Fruit fly (Drosophila melanogaster) whole organism, adult: ENCODE measurements around the gene Blm.

ENCODE experiments used
- CG11617 ChIP-seq: fragments of 200-800 bp; sonication (Bioruptor generic); optimal IDR thresholded peaks from 2 replicates; lab custom pipeline; 2017; ENCODE audit warnings: mild to moderate bottlenecking, missing biosample characterization, missing genetic modification reagents, missing genetic modification characterization
- CG12768 ChIP-seq: fragments of 200-800 bp; sonication (Bioruptor generic); optimal IDR thresholded peaks from 2 replicates; lab custom pipeline; 2017; ENCODE audit warnings: missing biosample characterization, missing genetic modification characterization, mild to moderate bottlenecking, moderate library complexity, missing genetic modification reagents
- CG14711 ChIP-seq: fragments of 200-800 bp; sonication (Bioruptor generic); optimal IDR thresholded peaks from 2 replicates; lab custom pipeline; 2018; ENCODE audit warnings: missing biosample characterization, mild to moderate bottlenecking, missing genetic modification characterization, moderate library complexity
- CG1620 ChIP-seq: fragments of 200-800 bp; sonication (Bioruptor generic); optimal IDR thresholded peaks from 2 replicates; lab custom pipeline; 2016; ENCODE audit warnings: missing biosample characterization, missing genetic modification characterization
- CG33017 ChIP-seq: fragments of 200-800 bp; sonication (Bioruptor generic); optimal IDR thresholded peaks from 2 replicates; lab custom pipeline; 2018; ENCODE audit warnings: missing biosample characterization, mild to moderate bottlenecking, missing genetic modification characterization, moderate library complexity
- CG5204 ChIP-seq: fragments of 200-800 bp; sonication (Bioruptor generic); optimal IDR thresholded peaks from 2 replicates; lab custom pipeline; 2016; ENCODE audit warnings: missing biosample characterization, missing genetic modification characterization
- CG7045 ChIP-seq: fragments of 200-800 bp; sonication (Bioruptor generic); optimal IDR thresholded peaks from 2 replicates; lab custom pipeline; 2017; ENCODE audit warnings: missing biosample characterization, mild to moderate bottlenecking, missing genetic modification characterization
- CG7101 ChIP-seq: fragments of 200-800 bp; sonication (Bioruptor generic); optimal IDR thresholded peaks from 2 replicates; lab custom pipeline; 2018; ENCODE audit warnings: missing biosample characterization, mild to moderate bottlenecking, missing genetic modification characterization, moderate library complexity
- Clk ChIP-seq: fragments of 200-800 bp; sonication (Bioruptor generic); optimal IDR thresholded peaks from 2 replicates; lab custom pipeline; 2017; ENCODE audit warnings: missing biosample characterization, missing genetic modification characterization
- Crg-1 ChIP-seq: fragments of 200-800 bp; sonication (Bioruptor generic); optimal IDR thresholded peaks from 2 replicates; lab custom pipeline; 2016; ENCODE audit warnings: missing biosample characterization, missing genetic modification characterization
- Hr96 ChIP-seq: fragments of 200-800 bp; sonication (Bioruptor generic); optimal IDR thresholded peaks from 2 replicates; lab custom pipeline; 2016; ENCODE audit warnings: missing biosample characterization, missing genetic modification characterization
- Mnt ChIP-seq: fragments of 200-800 bp; sonication (Bioruptor generic); optimal IDR thresholded peaks from 2 replicates; lab custom pipeline; 2016; ENCODE audit warnings: missing biosample characterization, mild to moderate bottlenecking, missing genetic modification characterization
- bab1 ChIP-seq: fragments of 200-800 bp; sonication (Bioruptor generic); optimal IDR thresholded peaks from 3 replicates; lab custom pipeline; 2019; ENCODE audit warnings: missing biosample characterization, mild to moderate bottlenecking, missing genetic modification characterization, moderate library complexity
- cic ChIP-seq: fragments of 200-800 bp; sonication (Bioruptor generic); optimal IDR thresholded peaks from 2 replicates; lab custom pipeline; 2017; ENCODE audit warnings: missing biosample characterization, mild to moderate bottlenecking, missing genetic modification characterization, moderate library complexity
- cnc ChIP-seq, 2 experiments: fragments of >200 bp; optimal IDR thresholded peaks; 2 replicates each; lab custom pipeline; 2017
- kay ChIP-seq: fragments of 200-800 bp; sonication (Bioruptor generic); peaks from one replicate; lab custom pipeline; 2016; ENCODE audit warnings: missing biosample characterization, missing genetic modification characterization, borderline replicate concordance
- ovo ChIP-seq: fragments of 200-800 bp; sonication (Bioruptor generic); optimal IDR thresholded peaks from 2 replicates; lab custom pipeline; 2016; ENCODE audit warnings: missing biosample characterization, missing genetic modification characterization
- pad ChIP-seq: fragments of 200-800 bp; sonication (Bioruptor generic); optimal IDR thresholded peaks from 3 replicates; lab custom pipeline; 2017; ENCODE audit warnings: missing biosample characterization, missing genetic modification characterization, mild to moderate bottlenecking, moderate library complexity, missing genetic modification reagents
- tj ChIP-seq: fragments of 200-800 bp; sonication (Bioruptor generic); optimal IDR thresholded peaks from 3 replicates; lab custom pipeline; 2017; ENCODE audit warnings: missing biosample characterization, mild to moderate bottlenecking, missing genetic modification characterization, moderate library complexity
- toe ChIP-seq: fragments of 200-800 bp; sonication (Bioruptor generic); optimal IDR thresholded peaks from 2 replicates; lab custom pipeline; 2016; ENCODE audit warnings: missing biosample characterization, missing genetic modification characterization

The Blm gene

DNA sequence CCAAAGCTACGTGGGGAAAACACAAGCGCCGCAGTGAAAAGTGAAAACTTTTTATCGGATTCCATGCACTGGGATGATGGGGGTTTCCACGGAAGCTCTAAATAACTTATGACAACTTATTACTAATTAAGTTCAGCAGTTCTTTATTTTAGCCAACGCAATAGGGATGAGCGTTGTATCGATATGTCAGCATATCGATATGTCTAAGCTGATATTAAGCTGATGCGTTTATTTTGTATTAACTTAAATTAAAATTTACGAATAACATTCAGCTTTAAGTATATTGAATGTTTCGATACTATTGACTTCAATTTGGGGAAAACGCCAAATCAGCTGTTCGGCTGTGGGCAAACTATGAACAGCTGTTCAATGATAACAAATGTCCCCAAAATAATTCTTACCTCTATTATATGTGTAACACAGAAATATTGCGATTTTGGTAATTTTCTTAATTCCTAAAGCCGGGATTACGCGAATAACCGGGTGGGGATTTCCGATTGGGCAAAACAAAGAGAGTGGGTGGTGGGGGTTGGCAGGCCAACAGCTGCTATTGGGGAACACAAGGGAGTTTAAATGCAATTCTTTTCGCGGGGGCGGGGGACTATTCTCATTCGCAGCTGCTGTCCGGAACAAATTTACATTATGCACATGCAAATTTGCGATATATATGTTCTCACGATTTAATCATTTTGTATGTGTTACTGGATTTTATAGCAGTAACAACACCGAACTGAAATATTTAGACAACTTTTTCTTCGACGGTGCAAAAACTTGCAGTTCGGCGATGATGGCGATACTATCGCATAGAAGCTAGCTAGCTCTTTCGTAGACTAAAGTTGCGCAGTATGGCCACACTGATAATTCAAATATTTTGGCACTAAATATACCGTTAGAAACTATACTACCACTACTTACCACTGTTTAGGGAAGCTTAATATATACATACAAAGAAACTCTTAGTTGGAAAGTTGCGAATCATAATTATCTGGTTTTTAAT lies 8.0 kb upstream of the Blm start, which contains the start of gene CG6923:
Gene CG6923 (minus strand): TSS at position 733 of the 997 bp plus-strand sequence.
- TF ChIP-seq cic = no peak
- TF ChIP-seq CG14711 (tag; lab: Kevin White, UChicago) = no peak
- TF ChIP-seq tj (GFP tag; lab: Kevin White, UChicago) = peak; percentile 45
- no peak for TF ChIP-seq Crg-1
- TF ChIP-seq kay (GFP tag; lab: Kevin White, UChicago) = peak; percentile 29
- peak; percentile 38 for TF ChIP-seq Mnt
- TF ChIP-seq Clk (GFP tag; lab: Kevin White, UChicago) = no peak
- no peak for TF ChIP-seq CG33017 (tag; lab: Kevin White, UChicago)
- TF ChIP-seq CG12768 (GFP tag; lab: Kevin White, UChicago) = peak; percentile 24
- TF ChIP-seq CG5204 (GFP tag; lab: Kevin White, UChicago) = no peak
- no peak for TF ChIP-seq pad
- TF ChIP-seq bab1 (GFP tag; lab: Kevin White, UChicago) = no peak
- no peak for TF ChIP-seq cnc (optimal IDR thresholded peaks at IDR 0.05; lab: Kevin White, UChicago)
- TF ChIP-seq ovo (GFP tag; lab: Kevin White, UChicago) = peak; percentile 67
- no peak for TF ChIP-seq CG7101 (tag; lab: Kevin White, UChicago)
- no peak for TF ChIP-seq toe (GFP tag; lab: Kevin White, UChicago)
- peak; percentile 15 for TF ChIP-seq CG11617 (GFP tag; lab: Kevin White, UChicago)
- no peak for TF ChIP-seq Hr96
- TF ChIP-seq CG1620 (GFP tag; lab: Kevin White, UChicago) = no peak
- peak; percentile 3 for TF ChIP-seq CG7045 (GFP tag; lab: Kevin White, UChicago)

DNA sequence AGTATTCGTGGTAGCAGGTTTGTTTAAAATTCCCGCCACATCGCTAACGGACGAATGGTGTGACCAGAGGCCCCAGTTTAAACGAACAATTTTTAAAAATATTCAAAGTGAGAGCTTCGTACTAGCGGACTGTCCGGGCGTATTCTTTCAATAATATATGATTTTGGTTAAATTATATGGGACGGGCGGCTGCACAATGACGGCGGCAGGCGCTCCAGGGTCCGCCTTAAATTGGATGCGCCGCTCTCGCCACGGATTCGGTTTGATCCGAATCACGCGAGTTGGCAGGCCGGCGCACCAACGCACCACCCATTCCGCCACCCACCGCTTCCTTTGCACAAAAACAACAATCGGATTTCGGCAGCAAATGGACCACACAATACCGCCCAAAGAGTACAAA lies 6.2 kb downstream of the Blm start, which contains the start of gene CG14721:
Gene CG14721 (plus strand): TSS at position 111 of the 400 bp plus-strand sequence.
- TF ChIP-seq CG7045 (GFP tag; lab: Kevin White, UChicago) (peak; percentile 4), bab1 (GFP tag; lab: Kevin White, UChicago) (peak; percentile 61), CG14711 (tag; lab: Kevin White, UChicago) (peak; percentile 7), Hr96 (no peak), CG11617 (GFP tag; lab: Kevin White, UChicago) (peak; percentile 14), tj (GFP tag; lab: Kevin White, UChicago) (no peak), CG1620 (GFP tag; lab: Kevin White, UChicago) (peak; percentile 5), Mnt (peak; percentile 50)

DNA sequence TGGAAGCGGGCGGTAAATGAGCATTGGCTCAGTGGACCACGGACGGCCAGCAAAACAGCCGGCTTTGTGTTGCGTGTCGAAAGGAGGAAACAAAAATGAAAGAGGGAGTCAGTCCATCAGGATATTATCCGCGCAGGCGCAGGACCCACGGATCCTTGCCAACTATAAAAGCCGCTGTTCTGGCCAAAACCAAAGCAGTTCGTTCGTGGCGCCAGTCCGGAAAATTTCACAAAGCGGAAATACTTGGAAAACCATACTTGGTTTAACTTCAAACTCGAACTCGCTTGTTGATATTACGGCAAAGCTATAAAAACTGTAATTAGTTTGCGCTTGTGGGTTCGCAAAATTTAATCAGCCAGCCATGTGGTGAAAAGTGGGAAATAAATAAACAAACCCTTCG lies 20.0 kb downstream of the Blm start, which contains the start of gene CG12594:
Gene CG12594 (plus strand): TSS at position 142 of the 400 bp plus-strand sequence.
- no peak for TF ChIP-seq Mnt
- no peak for TF ChIP-seq pad
- no peak for TF ChIP-seq tj (GFP tag; lab: Kevin White, UChicago)

DNA sequence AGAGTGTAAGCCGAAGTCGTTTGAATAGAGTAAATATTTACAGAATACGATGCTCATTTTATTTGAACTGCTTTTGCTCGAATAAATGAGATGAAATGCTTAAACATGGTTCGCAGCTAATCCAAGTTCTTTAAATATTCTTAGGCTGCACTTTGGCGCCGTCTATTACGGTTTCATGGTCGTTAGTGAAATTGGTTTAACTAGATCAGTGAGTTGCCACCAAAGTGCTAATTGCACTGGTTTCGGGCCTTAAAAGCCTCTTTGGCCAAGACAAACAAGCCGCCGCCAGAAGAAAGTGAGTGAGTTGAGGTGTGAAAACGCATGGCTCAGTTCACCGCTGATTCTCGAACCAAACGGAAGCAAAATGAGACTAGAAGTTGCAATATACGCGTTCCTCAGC lies 30.2 kb downstream of the Blm start, which contains the start of gene CG14720:
Gene CG14720 (plus strand): TSS at position 301 of the 400 bp plus-strand sequence.
- TF ChIP-seq bab1 (GFP tag; lab: Kevin White, UChicago) (no peak), CG5204 (GFP tag; lab: Kevin White, UChicago) (no peak), cnc (optimal IDR thresholded peaks at IDR 0.05; lab: Kevin White, UChicago) (no peak), Hr96 (no peak), CG7045 (GFP tag; lab: Kevin White, UChicago) (no peak), CG11617 (GFP tag; lab: Kevin White, UChicago) (no peak), CG7101 (tag; lab: Kevin White, UChicago) (no peak), Clk (GFP tag; lab: Kevin White, UChicago) (no peak), Crg-1 (no peak), CG12768 (GFP tag; lab: Kevin White, UChicago) (no peak), Mnt (no peak), cic (no peak), CG33017 (tag; lab: Kevin White, UChicago) (no peak), pad (no peak), tj (GFP tag; lab: Kevin White, UChicago) (no peak), CG14711 (tag; lab: Kevin White, UChicago) (no peak)

DNA sequence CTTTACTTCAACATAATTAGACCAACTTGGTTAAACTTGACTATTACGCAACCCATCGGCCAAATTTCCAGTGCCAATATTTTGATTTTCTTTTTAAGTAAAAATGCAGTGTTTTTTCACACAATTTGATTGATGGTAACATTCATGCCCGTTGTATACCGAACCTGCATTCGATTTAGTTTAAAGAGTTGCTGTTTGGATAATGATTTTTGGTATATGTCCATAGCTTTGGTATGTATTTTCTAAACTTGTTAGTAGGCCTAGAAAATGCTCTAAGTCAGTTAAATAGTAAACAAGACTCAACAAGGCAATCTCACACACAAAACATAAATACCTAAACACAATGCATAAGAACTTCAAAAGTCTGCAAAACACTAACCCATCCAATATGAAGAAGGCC lies 37.9 kb downstream of the Blm start, which contains the start of gene I-t:
Gene I-t (plus strand): TSS at position 301 of the 400 bp plus-strand sequence.
- TF ChIP-seq kay (GFP tag; lab: Kevin White, UChicago) (no peak), CG5204 (GFP tag; lab: Kevin White, UChicago) (no peak), toe (GFP tag; lab: Kevin White, UChicago) (no peak), Clk (GFP tag; lab: Kevin White, UChicago) (no peak), CG12768 (GFP tag; lab: Kevin White, UChicago) (no peak), bab1 (GFP tag; lab: Kevin White, UChicago) (no peak), CG33017 (tag; lab: Kevin White, UChicago) (no peak), Mnt (no peak), CG11617 (GFP tag; lab: Kevin White, UChicago) (no peak), Crg-1 (no peak), CG7045 (GFP tag; lab: Kevin White, UChicago) (no peak), cnc (optimal IDR thresholded peaks at IDR 0.05; lab: Kevin White, UChicago) (no peak), ovo (GFP tag; lab: Kevin White, UChicago) (no peak)

DNA sequence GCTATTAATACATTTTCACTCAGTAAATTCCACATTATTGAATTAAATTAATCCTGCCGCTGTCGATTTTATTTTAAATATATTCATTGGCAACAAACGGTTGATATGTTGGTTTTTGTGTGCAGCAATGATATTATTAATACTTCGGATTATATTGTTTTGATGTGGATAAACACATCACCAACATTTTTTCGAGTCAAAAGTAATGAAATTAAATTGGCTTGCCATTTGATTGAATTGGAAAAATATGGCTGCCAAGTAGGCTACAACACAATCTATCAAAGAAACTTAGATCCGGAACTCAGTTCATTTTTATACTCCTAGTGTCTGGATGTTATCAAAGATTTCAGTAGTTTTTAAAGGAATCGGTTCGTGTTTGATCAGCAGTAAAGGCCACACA lies 41.3 kb downstream of the Blm start, which contains the start of gene CG14718:
Gene CG14718 (plus strand): TSS at position 301 of the 400 bp plus-strand sequence.
- no peak for TF ChIP-seq CG7045 (GFP tag; lab: Kevin White, UChicago)
- no peak for TF ChIP-seq CG11617 (GFP tag; lab: Kevin White, UChicago)
- no peak for TF ChIP-seq kay (GFP tag; lab: Kevin White, UChicago)
- TF ChIP-seq Crg-1 = no peak
- no peak for TF ChIP-seq CG12768 (GFP tag; lab: Kevin White, UChicago)
- no peak for TF ChIP-seq CG7101 (tag; lab: Kevin White, UChicago)
- no peak for TF ChIP-seq cic
- TF ChIP-seq Hr96 = no peak
- no peak for TF ChIP-seq bab1 (GFP tag; lab: Kevin White, UChicago)
- TF ChIP-seq CG1620 (GFP tag; lab: Kevin White, UChicago) = no peak
- no peak for TF ChIP-seq Mnt
- TF ChIP-seq ovo (GFP tag; lab: Kevin White, UChicago) = no peak
- no peak for TF ChIP-seq cnc (optimal IDR thresholded peaks at IDR 0.05; lab: Kevin White, UChicago)
- TF ChIP-seq CG5204 (GFP tag; lab: Kevin White, UChicago) = no peak
- no peak for TF ChIP-seq CG14711 (tag; lab: Kevin White, UChicago)
- no peak for TF ChIP-seq tj (GFP tag; lab: Kevin White, UChicago)
- no peak for TF ChIP-seq Clk (GFP tag; lab: Kevin White, UChicago)
- no peak for TF ChIP-seq toe (GFP tag; lab: Kevin White, UChicago)
